Worm (Caenorhabditis elegans) whole organism, early embryonic: ENCODE results near the gene T04B2.7.

Experiments
- B0310.2 ChIP-seq: sonication (generic microtip); optimal IDR thresholded peaks from 2 replicates; lab custom pipeline; 2016; ENCODE audit warnings: mild to moderate bottlenecking, missing genetic modification characterization, missing compliant biosample characterization
- F13C5.2 ChIP-seq: sonication (generic microtip); optimal IDR thresholded peaks from 2 replicates; lab custom pipeline; 2017; ENCODE audit warnings: mild to moderate bottlenecking, missing genetic modification characterization, inconsistent platforms, missing compliant biosample characterization
- aly-1 ChIP-seq: sonication (generic microtip); optimal IDR thresholded peaks from 2 replicates; lab custom pipeline; 2016; ENCODE audit warnings: missing genetic modification characterization, missing compliant biosample characterization
- ama-1 ChIP-seq: fragments of 150-350 bp; optimal IDR thresholded peaks from 2 replicates; lab custom pipeline; 2014
- ceh-13 ChIP-seq: fragments of 200-800 bp; sonication (Bioruptor generic); optimal IDR thresholded peaks from 2 replicates; lab custom pipeline; 2018; ENCODE audit warnings: mild to moderate bottlenecking, missing genetic modification characterization, missing compliant biosample characterization
- ceh-36 ChIP-seq: sonication (generic microtip); optimal IDR thresholded peaks from 2 replicates; lab custom pipeline; 2016; ENCODE audit warnings: missing genetic modification characterization, inconsistent platforms, missing compliant biosample characterization
- ets-7 ChIP-seq: sonication (generic microtip); optimal IDR thresholded peaks from 2 replicates; lab custom pipeline; 2016; ENCODE audit warnings: missing genotype, missing genetic modification characterization, missing compliant biosample characterization
- flt-1 ChIP-seq: fragments of 200-800 bp; sonication (Bioruptor generic); IDR thresholded peaks from 2 replicates; pipeline ENCODE4 v1.3.6; 2022; ENCODE audit warnings: missing genetic modification characterization, missing compliant biosample characterization
- hmbx-1 ChIP-seq: sonication (generic microtip); optimal IDR thresholded peaks from 2 replicates; lab custom pipeline; 2016; ENCODE audit warnings: mild to moderate bottlenecking, missing genetic modification characterization, missing compliant biosample characterization
- hmg-4 ChIP-seq: fragments of 200-800 bp; sonication (Bioruptor generic); optimal IDR thresholded peaks from 2 replicates; lab custom pipeline; 2018; ENCODE audit warnings: mild to moderate bottlenecking, missing genetic modification characterization, missing compliant biosample characterization
- hnd-1 ChIP-seq: sonication (generic microtip); optimal IDR thresholded peaks from 2 replicates; lab custom pipeline; 2016; ENCODE audit warnings: missing genetic modification characterization, missing compliant biosample characterization
- pes-1 ChIP-seq: fragments of 200-800 bp; sonication (Bioruptor generic); IDR thresholded peaks from 2 replicates; pipeline ENCODE4 v1.3.6; 2022; ENCODE audit warnings: missing genetic modification reagents, missing genetic modification characterization, missing compliant biosample characterization
- scrt-1 ChIP-seq: fragments of 200-800 bp; sonication (Bioruptor generic); IDR thresholded peaks from 2 replicates; pipeline ENCODE4 v1.3.6; 2022; ENCODE audit warnings: missing genetic modification characterization, missing compliant biosample characterization
- sea-1 ChIP-seq: fragments of 200-800 bp; sonication (Bioruptor generic); conservative IDR thresholded peaks from 2 replicates; pipeline ENCODE4 v1.3.6; 2022; ENCODE audit warnings: missing genetic modification characterization, missing compliant biosample characterization
- tbx-11 ChIP-seq: fragments of 200-800 bp; sonication (Bioruptor generic); IDR thresholded peaks from 2 replicates; pipeline ENCODE4 v1.3.6; 2022; ENCODE audit warnings: missing genetic modification characterization, missing compliant biosample characterization
- tbx-37 ChIP-seq: fragments of 200-800 bp; sonication (Bioruptor generic); conservative IDR thresholded peaks from 2 replicates; pipeline ENCODE4 v1.3.6; 2022; ENCODE audit warnings: missing genetic modification reagents, missing genetic modification characterization, missing compliant biosample characterization
- tra-4 ChIP-seq: sonication (generic microtip); optimal IDR thresholded peaks from 2 replicates; lab custom pipeline; 2017; ENCODE audit warnings: missing genetic modification characterization, missing compliant biosample characterization

Gene T04B2.7

ce11 chrIV:10009536-10009935 lies 46.5 kb downstream of the T04B2.7 start, which contains the start of gene magu-4:
magu-4 (plus strand) TSS chrIV:10009753.
- no peak for TF ChIP-seq aly-1 (tag; lab: Kevin White, UChicago)
- TF ChIP-seq ets-7 (tag; lab: Kevin White, UChicago): no peak
- no peak for TF ChIP-seq pes-1
- no peak for TF ChIP-seq tra-4 (tag; lab: Kevin White, UChicago)
- no peak for TF ChIP-seq flt-1 (GFP tag; lab: Robert Waterston, UW)
- TF ChIP-seq ama-1: no peak
- TF ChIP-seq scrt-1 (GFP tag; lab: Robert Waterston, UW): no peak
- no peak for TF ChIP-seq ceh-36
- TF ChIP-seq ceh-13 (GFP tag; lab: Kevin White, UChicago): no peak
- no peak for TF ChIP-seq B0310.2 (tag; lab: Kevin White, UChicago)
- no peak for TF ChIP-seq hnd-1 (tag; lab: Kevin White, UChicago)
- TF ChIP-seq hmg-4 (GFP tag; lab: Kevin White, UChicago): no peak
- TF ChIP-seq hmbx-1: no peak
- TF ChIP-seq tbx-37 (GFP tag; lab: Robert Waterston, UW): no peak
- TF ChIP-seq F13C5.2 (tag; lab: Kevin White, UChicago): no peak
- no peak for TF ChIP-seq tbx-11
- no peak for TF ChIP-seq sea-1

- TF ChIP-seq aly-1 (tag; lab: Kevin White, UChicago) (no peak), B0310.2 (tag; lab: Kevin White, UChicago) (no peak), tra-4 (tag; lab: Kevin White, UChicago) (no peak), F13C5.2 (tag; lab: Kevin White, UChicago) (no peak), scrt-1 (GFP tag; lab: Robert Waterston, UW) (no peak), sea-1 (no peak), ceh-36 (no peak), pes-1 (no peak), tbx-37 (GFP tag; lab: Robert Waterston, UW) (no peak), tbx-11 (no peak), hmg-4 (GFP tag; lab: Kevin White, UChicago) (no peak)
Measured at ce11 chrIV:10007758-10008157, 48.3 kb downstream of the T04B2.7 start.

- no peak for TF ChIP-seq scrt-1 (GFP tag; lab: Robert Waterston, UW)
- no peak for TF ChIP-seq tbx-37 (GFP tag; lab: Robert Waterston, UW)
- TF ChIP-seq ceh-13 (GFP tag; lab: Kevin White, UChicago): no peak
- TF ChIP-seq tbx-11: no peak
- no peak for TF ChIP-seq aly-1 (tag; lab: Kevin White, UChicago)
- no peak for TF ChIP-seq tra-4 (tag; lab: Kevin White, UChicago)
- no peak for TF ChIP-seq hmg-4 (GFP tag; lab: Kevin White, UChicago)
- TF ChIP-seq sea-1: no peak
- TF ChIP-seq pes-1: no peak
- TF ChIP-seq ets-7 (tag; lab: Kevin White, UChicago): no peak
- TF ChIP-seq ama-1: no peak
- TF ChIP-seq hnd-1 (tag; lab: Kevin White, UChicago): no peak
- no peak for TF ChIP-seq flt-1 (GFP tag; lab: Robert Waterston, UW)
- TF ChIP-seq F13C5.2 (tag; lab: Kevin White, UChicago): no peak
- TF ChIP-seq hmbx-1: no peak
- TF ChIP-seq ceh-36: no peak
- no peak for TF ChIP-seq B0310.2 (tag; lab: Kevin White, UChicago)
Measured at ce11 chrIV:10006792-10007191, 49.2 kb downstream of the T04B2.7 start, which contains the start of gene C47E12.13. C47E12.13 (minus strand) TSS chrIV:10006892.
